Fruit fly (Drosophila melanogaster): ENCODE measurements around the gene Cpr65Ax2.

The Cpr65Ax2 gene

dm6 chr3L:6124616-6125408, 25.8 kb downstream of the Cpr65Ax2 start:
- TF ChIP-seq CG8478 (optimal IDR thresholded peaks at IDR 0.05) (no peak), psq (optimal IDR thresholded peaks at IDR 0.05) (no peak), usp (GFP tag; optimal IDR thresholded peaks at IDR 0.05) (no peak), EcR (GFP tag; optimal IDR thresholded peaks at IDR 0.05) (no peak), pan (optimal IDR thresholded peaks at IDR 0.05) (no peak), Dll (optimal IDR thresholded peaks at IDR 0.05) (no peak)

DNA sequence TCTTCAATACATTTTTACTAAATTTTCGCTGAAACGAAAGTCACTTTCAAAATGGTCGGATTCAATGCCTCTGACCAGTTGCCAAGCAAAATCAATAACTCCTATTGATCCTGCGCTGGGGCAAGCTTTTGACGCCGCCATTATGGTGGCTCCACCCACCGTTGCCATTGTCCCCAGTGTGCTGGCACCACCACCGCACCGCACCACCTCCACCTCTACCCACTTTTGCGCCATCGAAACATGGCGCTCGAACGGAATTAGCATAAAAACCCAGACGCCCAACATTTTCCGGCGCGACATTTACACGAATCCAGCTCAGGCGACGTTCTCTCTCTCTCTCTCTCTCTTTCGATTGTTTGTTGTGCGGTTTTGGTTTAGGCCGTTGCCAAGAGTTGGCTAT, 33.8 kb downstream of the Cpr65Ax2 start:
- no peak for TF ChIP-seq EcR (GFP tag; optimal IDR thresholded peaks at IDR 0.05)
- TF ChIP-seq usp (GFP tag; optimal IDR thresholded peaks at IDR 0.05), result no peak
- TF ChIP-seq pan (optimal IDR thresholded peaks at IDR 0.05), result no peak
- no peak for TF ChIP-seq psq (optimal IDR thresholded peaks at IDR 0.05)
- TF ChIP-seq Dll (optimal IDR thresholded peaks at IDR 0.05), result no peak
- TF ChIP-seq CG8478 (optimal IDR thresholded peaks at IDR 0.05), result no peak

DNA sequence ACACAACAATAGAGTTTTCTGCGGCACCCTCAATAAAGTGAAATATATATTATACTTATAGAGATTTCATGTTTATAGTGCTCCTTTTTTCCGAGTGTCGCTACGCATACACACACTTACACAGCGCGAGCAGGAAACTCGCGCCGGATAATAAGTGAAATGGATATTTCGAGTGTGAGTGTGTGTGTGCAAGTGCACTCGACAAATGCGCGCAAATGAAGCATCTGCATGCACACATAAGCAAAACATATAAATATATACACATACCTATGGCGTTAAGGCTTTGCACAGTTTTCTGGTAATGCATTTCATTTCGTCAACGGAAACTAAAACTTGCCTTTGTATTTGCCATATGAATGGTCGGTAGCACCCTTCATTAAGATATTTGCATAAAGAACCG, 35.2 kb downstream of the Cpr65Ax2 start:
- no peak for TF ChIP-seq pan (optimal IDR thresholded peaks at IDR 0.05)
- TF ChIP-seq usp (GFP tag; optimal IDR thresholded peaks at IDR 0.05), result no peak
- no peak for TF ChIP-seq CG8478 (optimal IDR thresholded peaks at IDR 0.05)
- no peak for TF ChIP-seq psq (optimal IDR thresholded peaks at IDR 0.05)
- no peak for TF ChIP-seq EcR (GFP tag; optimal IDR thresholded peaks at IDR 0.05)
- no peak for TF ChIP-seq Dll (optimal IDR thresholded peaks at IDR 0.05)

DNA sequence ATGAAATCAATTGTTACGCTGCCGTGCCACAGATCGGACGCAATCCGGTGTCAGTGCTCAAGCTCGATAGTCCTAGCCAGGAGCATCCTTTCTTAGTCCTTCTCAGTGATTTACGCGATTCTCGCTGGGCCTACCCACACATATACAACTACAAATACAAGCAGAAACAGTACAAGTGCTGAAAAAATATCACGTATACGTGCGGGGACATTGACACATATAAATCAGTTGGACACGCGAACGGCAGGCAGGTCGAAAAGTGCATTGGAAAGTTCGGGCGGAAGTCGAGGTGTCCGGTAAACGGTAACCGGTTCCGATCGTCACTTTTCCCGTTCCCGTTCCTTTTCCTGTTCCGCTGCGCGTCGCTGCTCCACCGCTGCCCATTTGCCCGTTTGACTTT, 39.2 kb downstream of the Cpr65Ax2 start:
- no peak for TF ChIP-seq psq (optimal IDR thresholded peaks at IDR 0.05)
- TF ChIP-seq EcR (GFP tag; optimal IDR thresholded peaks at IDR 0.05), result no peak
- no peak for TF ChIP-seq Dll (optimal IDR thresholded peaks at IDR 0.05)
- TF ChIP-seq pan (optimal IDR thresholded peaks at IDR 0.05), result no peak
- no peak for TF ChIP-seq CG8478 (optimal IDR thresholded peaks at IDR 0.05)
- TF ChIP-seq usp (GFP tag; optimal IDR thresholded peaks at IDR 0.05), result no peak

DNA sequence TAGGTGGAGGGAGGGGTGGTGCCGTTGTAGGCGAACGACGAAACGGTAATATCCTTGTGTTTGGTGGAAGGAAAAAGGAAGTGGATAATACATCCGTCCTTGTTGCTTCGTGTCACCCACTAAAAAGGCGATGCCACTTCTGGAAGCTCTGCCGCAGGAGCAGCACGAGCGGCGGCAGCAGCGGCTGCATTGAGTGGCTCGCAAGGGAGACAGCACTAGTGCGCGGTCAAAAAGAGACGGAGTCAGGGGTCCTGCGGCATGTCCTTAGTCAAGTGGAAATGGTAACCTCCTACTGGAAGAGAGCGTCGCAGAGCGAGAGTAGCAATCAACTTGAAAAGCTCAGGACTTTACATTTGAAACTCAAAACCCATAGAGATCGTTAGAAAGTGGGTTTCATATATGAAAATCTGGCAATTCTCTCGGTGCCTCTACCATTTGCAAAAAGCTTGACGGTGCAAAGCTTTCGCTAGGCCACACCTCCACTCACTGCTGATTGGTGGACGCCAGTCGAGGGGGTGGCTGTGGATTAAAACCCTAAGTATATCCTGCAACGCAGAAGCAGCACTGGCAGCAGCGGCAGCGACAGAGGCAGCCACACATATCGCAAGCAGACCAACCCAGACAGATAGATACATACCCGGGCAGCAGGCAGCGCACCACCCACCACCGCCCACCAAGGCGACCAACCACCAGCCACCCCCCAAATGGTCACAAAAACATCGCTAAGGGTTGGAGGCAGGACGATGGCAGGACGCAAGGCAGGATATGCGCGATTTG, 39.8 kb downstream of the Cpr65Ax2 start:
- TF ChIP-seq EcR (GFP tag; optimal IDR thresholded peaks at IDR 0.05) (no peak), Dll (optimal IDR thresholded peaks at IDR 0.05) (no peak), usp (GFP tag; optimal IDR thresholded peaks at IDR 0.05) (no peak), psq (optimal IDR thresholded peaks at IDR 0.05) (no peak), pan (optimal IDR thresholded peaks at IDR 0.05) (no peak), CG8478 (optimal IDR thresholded peaks at IDR 0.05) (no peak)

- TF ChIP-seq Dll (optimal IDR thresholded peaks at IDR 0.05) (no peak), pan (optimal IDR thresholded peaks at IDR 0.05) (no peak), usp (GFP tag; optimal IDR thresholded peaks at IDR 0.05) (no peak), CG8478 (optimal IDR thresholded peaks at IDR 0.05) (no peak), psq (optimal IDR thresholded peaks at IDR 0.05) (no peak), EcR (GFP tag; optimal IDR thresholded peaks at IDR 0.05) (no peak)
Measured at dm6 chr3L:6108264-6109060, 42.2 kb downstream of the Cpr65Ax2 start.

DNA sequence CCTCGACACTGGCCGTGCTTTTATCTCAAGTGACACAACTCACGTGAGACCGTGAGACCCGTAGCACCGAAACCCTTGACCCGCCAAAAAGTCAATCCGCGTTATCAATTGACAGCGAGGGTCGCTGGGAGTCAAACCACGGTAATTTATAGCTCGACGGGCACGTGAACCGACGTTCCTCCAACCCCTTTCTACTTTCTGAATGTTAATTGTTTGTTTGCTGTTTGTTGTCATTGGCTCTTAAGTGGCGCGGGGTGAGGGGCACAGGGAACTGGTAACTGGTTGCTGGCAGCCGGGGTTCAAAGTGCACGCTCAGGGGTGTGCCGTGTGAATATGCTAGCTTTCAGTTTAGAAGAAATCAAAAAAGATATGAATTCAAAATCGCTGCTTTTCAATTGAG, 43.9 kb downstream of the Cpr65Ax2 start:
- TF ChIP-seq psq (optimal IDR thresholded peaks at IDR 0.05) (no peak), Dll (optimal IDR thresholded peaks at IDR 0.05) (no peak), EcR (GFP tag; optimal IDR thresholded peaks at IDR 0.05) (no peak), CG8478 (optimal IDR thresholded peaks at IDR 0.05) (no peak), pan (optimal IDR thresholded peaks at IDR 0.05) (no peak), usp (GFP tag; optimal IDR thresholded peaks at IDR 0.05) (no peak)

DNA sequence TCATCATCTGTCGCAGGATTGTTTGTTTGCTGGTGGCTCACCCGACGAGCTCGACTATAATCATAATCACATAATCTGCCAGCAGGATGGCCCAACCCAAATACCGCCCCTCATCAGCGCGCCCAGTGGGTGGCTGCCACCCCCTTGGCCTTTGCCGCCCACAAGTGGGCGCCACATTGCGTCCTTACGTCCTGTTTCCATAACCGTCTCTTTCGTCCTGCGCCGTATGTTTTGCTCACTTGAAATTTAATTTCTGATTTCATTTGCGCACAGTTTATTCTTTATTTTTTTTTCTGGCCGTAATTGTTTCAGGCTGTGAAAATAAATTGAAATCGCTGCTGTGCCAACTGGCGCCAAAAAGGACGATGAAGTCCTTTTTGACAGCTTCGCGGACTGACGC, 45.2 kb downstream of the Cpr65Ax2 start:
- TF ChIP-seq EcR (GFP tag; optimal IDR thresholded peaks at IDR 0.05) (no peak), psq (optimal IDR thresholded peaks at IDR 0.05) (no peak), CG8478 (optimal IDR thresholded peaks at IDR 0.05) (no peak), pan (optimal IDR thresholded peaks at IDR 0.05) (no peak), Dll (optimal IDR thresholded peaks at IDR 0.05) (no peak)

DNA sequence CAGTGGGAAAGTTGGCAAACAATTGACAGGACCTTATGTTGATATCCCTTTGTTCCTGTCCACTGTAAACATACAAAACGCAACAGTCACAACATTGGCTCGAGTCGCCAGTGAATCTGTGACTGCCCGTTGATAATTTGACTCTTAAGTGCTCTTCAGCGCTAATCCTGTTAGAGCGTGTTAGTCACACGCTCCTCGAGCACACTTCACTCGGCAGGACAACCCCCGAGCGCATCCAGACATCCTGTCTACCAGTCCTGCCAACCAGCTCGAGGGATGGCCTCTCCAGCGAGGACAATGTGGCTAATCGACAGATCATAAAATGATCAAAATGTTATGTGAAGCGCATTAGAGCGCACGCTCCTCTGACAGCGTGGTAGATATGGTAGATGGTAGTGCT, 46.1 kb downstream of the Cpr65Ax2 start:
- TF ChIP-seq psq (optimal IDR thresholded peaks at IDR 0.05) (no peak), Dll (optimal IDR thresholded peaks at IDR 0.05) (no peak), EcR (GFP tag; optimal IDR thresholded peaks at IDR 0.05) (no peak), CG8478 (optimal IDR thresholded peaks at IDR 0.05) (no peak)

DNA sequence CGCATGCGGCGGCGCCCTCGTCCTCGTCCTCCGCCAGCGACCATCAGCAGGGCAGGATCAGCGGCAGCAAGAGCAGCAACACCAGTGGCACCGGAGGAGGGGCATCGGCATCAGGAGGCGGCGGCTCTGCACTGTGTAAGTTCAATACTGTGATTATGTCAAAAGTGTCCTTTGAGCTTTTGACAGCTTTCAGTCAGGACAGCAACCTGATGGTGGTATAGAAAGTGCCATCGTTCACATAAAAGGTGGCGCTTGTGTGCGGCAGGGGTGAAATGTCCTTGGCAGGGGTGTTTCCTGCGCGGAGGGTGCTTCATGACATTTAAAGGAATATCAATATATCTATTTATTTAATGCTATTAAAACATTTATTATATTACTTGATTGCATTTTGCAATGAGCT, 47.0 kb downstream of the Cpr65Ax2 start:
- TF ChIP-seq CG8478 (optimal IDR thresholded peaks at IDR 0.05), result no peak
- TF ChIP-seq usp (GFP tag; optimal IDR thresholded peaks at IDR 0.05), result no peak
- no peak for TF ChIP-seq pan (optimal IDR thresholded peaks at IDR 0.05)
- TF ChIP-seq EcR (GFP tag; optimal IDR thresholded peaks at IDR 0.05), result no peak
- TF ChIP-seq Dll (optimal IDR thresholded peaks at IDR 0.05), result no peak

All from whole organism.